Worm (Caenorhabditis elegans) whole organism, late embryonic: ENCODE results near the gene btb-2.

ENCODE experiments used
- C38D4.7 ChIP-seq: fragments of 200-800 bp; sonication (Bioruptor generic); optimal IDR thresholded peaks from 2 replicates; lab custom pipeline; 2018; ENCODE audit warnings: mild to moderate bottlenecking, missing genetic modification characterization, moderate library complexity, missing compliant biosample characterization
- F13H6.1 ChIP-seq: sonication (generic microtip); optimal IDR thresholded peaks from 2 replicates; lab custom pipeline; 2016; ENCODE audit warnings: missing genetic modification characterization, missing compliant biosample characterization
- K02D7.2 ChIP-seq: sonication (generic microtip); optimal IDR thresholded peaks from 2 replicates; lab custom pipeline; 2017; ENCODE audit warnings: mild to moderate bottlenecking, missing genetic modification characterization, missing compliant biosample characterization
- K09A11.1 ChIP-seq: sonication (generic microtip); optimal IDR thresholded peaks from 2 replicates; lab custom pipeline; 2017; ENCODE audit warnings: antibody characterized with exemption, mild to moderate bottlenecking, missing genetic modification characterization, missing compliant biosample characterization; ENCODE audit not compliant: insufficient read depth
- T23F11.4 ChIP-seq: fragments of 200-800 bp; sonication (Bioruptor generic); optimal IDR thresholded peaks from 2 replicates; lab custom pipeline; 2018; ENCODE audit warnings: mild to moderate bottlenecking, missing genetic modification characterization, missing compliant biosample characterization
- Y22D7AL.16 ChIP-seq: sonication (generic microtip); optimal IDR thresholded peaks from 2 replicates; lab custom pipeline; 2016; ENCODE audit warnings: missing genetic modification characterization, missing compliant biosample characterization
- ceh-14 ChIP-seq: sonication (generic microtip); optimal IDR thresholded peaks from 2 replicates; lab custom pipeline; 2016; ENCODE audit warnings: missing genotype, missing genetic modification characterization, missing compliant biosample characterization
- ceh-18 ChIP-seq: sonication (generic microtip); optimal IDR thresholded peaks from 2 replicates; lab custom pipeline; 2016; ENCODE audit warnings: missing genetic modification characterization, missing compliant biosample characterization
- ceh-2 ChIP-seq: sonication (generic microtip); optimal IDR thresholded peaks from 2 replicates; lab custom pipeline; 2016; ENCODE audit warnings: missing genotype, missing genetic modification characterization, missing compliant biosample characterization
- ceh-22 ChIP-seq: sonication (generic microtip); optimal IDR thresholded peaks from 2 replicates; lab custom pipeline; 2017; ENCODE audit warnings: missing biosample characterization, missing genetic modification characterization
- ceh-30 ChIP-seq: fragments of 150-350 bp; optimal IDR thresholded peaks from 2 replicates; lab custom pipeline; 2014; ENCODE audit warnings: missing biosample characterization, missing genetic modification characterization
- ceh-34 ChIP-seq: sonication (generic microtip); optimal IDR thresholded peaks from 2 replicates; lab custom pipeline; 2016; ENCODE audit warnings: mild to moderate bottlenecking, missing genetic modification characterization, missing compliant biosample characterization
- che-1 ChIP-seq: sonication (generic microtip); optimal IDR thresholded peaks from 2 replicates; lab custom pipeline; 2016; ENCODE audit warnings: mild to moderate bottlenecking, missing genetic modification characterization, missing compliant biosample characterization
- dmd-4 ChIP-seq: sonication (generic microtip); optimal IDR thresholded peaks from 2 replicates; lab custom pipeline; 2016; ENCODE audit warnings: borderline replicate concordance, missing genetic modification characterization, missing compliant biosample characterization
- dve-1 ChIP-seq: sonication (generic microtip); optimal IDR thresholded peaks from 2 replicates; lab custom pipeline; 2017; ENCODE audit warnings: antibody characterized with exemption, mild to moderate bottlenecking, missing genetic modification characterization, missing compliant biosample characterization
- elt-4 ChIP-seq: sonication (generic microtip); optimal IDR thresholded peaks from 2 replicates; lab custom pipeline; 2016; ENCODE audit warnings: missing genetic modification characterization, missing compliant biosample characterization
- ets-4 ChIP-seq: sonication (generic microtip); optimal IDR thresholded peaks from 2 replicates; lab custom pipeline; 2016; ENCODE audit warnings: missing genetic modification characterization, missing compliant biosample characterization
- eyg-1 ChIP-seq: sonication (generic microtip); optimal IDR thresholded peaks from 2 replicates; lab custom pipeline; 2016; ENCODE audit warnings: missing genotype, missing genetic modification characterization, missing compliant biosample characterization
- fkh-6 ChIP-seq: sonication (generic microtip); optimal IDR thresholded peaks from 2 replicates; lab custom pipeline; 2016; ENCODE audit warnings: missing genetic modification characterization, missing compliant biosample characterization
- hlh-15 ChIP-seq: sonication (generic microtip); optimal IDR thresholded peaks from 2 replicates; lab custom pipeline; 2016; ENCODE audit warnings: missing genetic modification characterization, missing compliant biosample characterization
- hlh-30 ChIP-seq: sonication (generic microtip); optimal IDR thresholded peaks from 2 replicates; lab custom pipeline; 2017; ENCODE audit warnings: antibody characterized with exemption, missing genetic modification characterization, missing compliant biosample characterization; ENCODE audit not compliant: insufficient read depth
- hlh-6 ChIP-seq: sonication (generic microtip); optimal IDR thresholded peaks from 2 replicates; lab custom pipeline; 2016; ENCODE audit warnings: missing genotype, missing genetic modification characterization, missing compliant biosample characterization
- lim-6 ChIP-seq: sonication (generic microtip); optimal IDR thresholded peaks from 2 replicates; lab custom pipeline; 2016; ENCODE audit warnings: missing genetic modification characterization, missing compliant biosample characterization
- nhr-232 ChIP-seq: sonication (generic microtip); optimal IDR thresholded peaks from 2 replicates; lab custom pipeline; 2016; ENCODE audit warnings: missing genetic modification characterization, missing compliant biosample characterization
- npax-4 ChIP-seq: sonication (generic microtip); optimal IDR thresholded peaks from 2 replicates; lab custom pipeline; 2016; ENCODE audit warnings: missing genetic modification characterization, missing compliant biosample characterization
- odd-2 ChIP-seq: sonication (generic microtip); optimal IDR thresholded peaks from 2 replicates; lab custom pipeline; 2017; ENCODE audit warnings: antibody characterized with exemption, mild to moderate bottlenecking, missing genetic modification characterization, missing compliant biosample characterization
- pag-3 ChIP-seq: sonication (generic microtip); optimal IDR thresholded peaks from 2 replicates; lab custom pipeline; 2016; ENCODE audit warnings: missing compliant biosample characterization, missing genetic modification characterization, borderline replicate concordance
- pax-1 ChIP-seq: fragments of 150-350 bp; optimal IDR thresholded peaks from 2 replicates; lab custom pipeline; 2014; ENCODE audit warnings: missing biosample characterization, missing genetic modification characterization
- pha-2 ChIP-seq: sonication (generic microtip); optimal IDR thresholded peaks from 2 replicates; lab custom pipeline; 2017; ENCODE audit warnings: mild to moderate bottlenecking, missing genetic modification characterization, missing compliant biosample characterization
- pha-4 ChIP-seq: fragments of 150-350 bp; optimal IDR thresholded peaks from 2 replicates; lab custom pipeline; 2018; ENCODE audit warnings: missing biosample characterization, missing genetic modification reagents, missing genetic modification characterization
- rnt-1 ChIP-seq: sonication (generic microtip); optimal IDR thresholded peaks from 2 replicates; lab custom pipeline; 2016; ENCODE audit warnings: missing genetic modification characterization, missing compliant biosample characterization
- sdc-2 ChIP-seq: sonication (generic microtip); optimal IDR thresholded peaks from 2 replicates; lab custom pipeline; 2016; ENCODE audit warnings: missing genotype, missing genetic modification characterization, missing compliant biosample characterization
- sox-2 ChIP-seq: fragments of 200-800 bp; sonication (Bioruptor generic); IDR thresholded peaks from 2 replicates; pipeline ENCODE4 v1.3.6; 2022; ENCODE audit warnings: missing genetic modification reagents, missing genetic modification characterization, missing compliant biosample characterization
- syd-9 ChIP-seq: sonication (generic microtip); optimal IDR thresholded peaks from 2 replicates; lab custom pipeline; 2016; ENCODE audit warnings: mild to moderate bottlenecking, missing genetic modification characterization, moderate library complexity, missing compliant biosample characterization
- ttx-3 ChIP-seq: sonication (generic microtip); optimal IDR thresholded peaks from 2 replicates; lab custom pipeline; 2016; ENCODE audit warnings: missing genetic modification reagents, missing genetic modification characterization, missing compliant biosample characterization
- zip-5 ChIP-seq: sonication (generic microtip); optimal IDR thresholded peaks from 2 replicates; lab custom pipeline; 2016; ENCODE audit warnings: missing genetic modification characterization, missing compliant biosample characterization
- ztf-16 ChIP-seq: sonication (generic microtip); optimal IDR thresholded peaks from 2 replicates; lab custom pipeline; 2017; ENCODE audit warnings: missing genetic modification characterization, missing compliant biosample characterization

Gene btb-2

ce11 chrII:6371003-6371402 is 30.7 kb upstream of the btb-2 start, which contains the start of gene lin-23:
TSS of gene lin-23 (plus strand) at chrII:6371303.
- no peak for TF ChIP-seq dve-1 (tag; lab: Kevin White, UChicago)
- TF ChIP-seq che-1 (tag; lab: Kevin White, UChicago): no peak
- TF ChIP-seq eyg-1: no peak
- TF ChIP-seq zip-5 (tag; lab: Kevin White, UChicago): no peak
- TF ChIP-seq Y22D7AL.16 (tag; lab: Kevin White, UChicago): no peak
- TF ChIP-seq K09A11.1 (tag; lab: Kevin White, UChicago): no peak

ce11 chrII:6373361-6373760 is 28.4 kb upstream of the btb-2 start:
- TF ChIP-seq T23F11.4 (GFP tag; lab: Kevin White, UChicago) (no peak), fkh-6 (tag; lab: Kevin White, UChicago) (no peak), sdc-2 (no peak), hlh-15 (tag; lab: Kevin White, UChicago) (no peak), eyg-1 (no peak), ttx-3 (no peak), pha-4 (tag; lab: Kevin White, UChicago) (no peak), ceh-2 (tag; lab: Kevin White, UChicago) (no peak), ets-4 (tag; lab: Kevin White, UChicago) (no peak), zip-5 (tag; lab: Kevin White, UChicago) (no peak), ztf-16 (tag; lab: Kevin White, UChicago) (no peak), syd-9 (no peak), lim-6 (no peak), npax-4 (tag; lab: Kevin White, UChicago) (no peak), ceh-18 (tag; lab: Kevin White, UChicago) (no peak)

ce11 chrII:6374646-6375045 is 27.1 kb upstream of the btb-2 start:
- TF ChIP-seq rnt-1: no peak
- no peak for TF ChIP-seq elt-4 (tag; lab: Kevin White, UChicago)
- no peak for TF ChIP-seq sox-2 (GFP tag; lab: Robert Waterston, UW)
- TF ChIP-seq F13H6.1: no peak
- no peak for TF ChIP-seq ceh-34 (tag; lab: Kevin White, UChicago)
- TF ChIP-seq ceh-22 (tag; lab: Kevin White, UChicago): no peak
- no peak for TF ChIP-seq hlh-15 (tag; lab: Kevin White, UChicago)

ce11 chrII:6376693-6377092 is 25.1 kb upstream of the btb-2 start:
- TF ChIP-seq K02D7.2 (tag; lab: Kevin White, UChicago) (no peak), hlh-30 (tag; lab: Kevin White, UChicago) (no peak), ceh-30 (no peak), odd-2 (tag; lab: Kevin White, UChicago) (no peak), nhr-232 (tag; lab: Kevin White, UChicago) (no peak), pag-3 (tag; lab: Kevin White, UChicago) (no peak), pax-1 (tag; lab: Kevin White, UChicago) (no peak), elt-4 (tag; lab: Kevin White, UChicago) (no peak), ceh-22 (tag; lab: Kevin White, UChicago) (no peak), dmd-4 (no peak), hlh-6 (tag; lab: Kevin White, UChicago) (no peak), Y22D7AL.16 (tag; lab: Kevin White, UChicago) (no peak), C38D4.7 (GFP tag; lab: Kevin White, UChicago) (no peak), ceh-14 (tag; lab: Kevin White, UChicago) (no peak), pha-2 (tag; lab: Kevin White, UChicago) (no peak), eyg-1 (no peak)
